Fruit fly (Drosophila melanogaster) Kc167 (cell line): ENCODE measurements around the gene CG43338.

Experiments
- Myc ChIP-seq: fragments of >200 bp; optimal IDR thresholded peaks from 2 replicates; lab custom pipeline; 2017; ENCODE audit warnings: missing external identifiers
- Sin3A ChIP-seq: fragments of >200 bp; optimal IDR thresholded peaks from 2 replicates; lab custom pipeline; 2018; ENCODE audit warnings: missing external identifiers
- h ChIP-seq: fragments of >200 bp; optimal IDR thresholded peaks from 3 replicates; lab custom pipeline; 2018; ENCODE audit warnings: missing external identifiers
- insv ChIP-seq: fragments of >200 bp; optimal IDR thresholded peaks from 3 replicates; lab custom pipeline; 2018; ENCODE audit warnings: missing external identifiers
- psq ChIP-seq: fragments of >200 bp; optimal IDR thresholded peaks from 2 replicates; lab custom pipeline; 2017; ENCODE audit warnings: missing external identifiers
- ttk ChIP-seq: sonication (Bioruptor generic); optimal IDR thresholded peaks from 2 replicates; lab custom pipeline; 2017; ENCODE audit warnings: missing external identifiers

Gene CG43338

dm6 chr2L:18665952-18666606, 5.0 kb downstream of the CG43338 start:
- TF ChIP-seq Myc (no peak), insv (lab: Kevin White, UChicago) (no peak), Sin3A (lab: Kevin White, UChicago) (no peak), ttk (no peak), h (lab: Kevin White, UChicago) (no peak), psq (lab: Kevin White, UChicago) (no peak)

DNA sequence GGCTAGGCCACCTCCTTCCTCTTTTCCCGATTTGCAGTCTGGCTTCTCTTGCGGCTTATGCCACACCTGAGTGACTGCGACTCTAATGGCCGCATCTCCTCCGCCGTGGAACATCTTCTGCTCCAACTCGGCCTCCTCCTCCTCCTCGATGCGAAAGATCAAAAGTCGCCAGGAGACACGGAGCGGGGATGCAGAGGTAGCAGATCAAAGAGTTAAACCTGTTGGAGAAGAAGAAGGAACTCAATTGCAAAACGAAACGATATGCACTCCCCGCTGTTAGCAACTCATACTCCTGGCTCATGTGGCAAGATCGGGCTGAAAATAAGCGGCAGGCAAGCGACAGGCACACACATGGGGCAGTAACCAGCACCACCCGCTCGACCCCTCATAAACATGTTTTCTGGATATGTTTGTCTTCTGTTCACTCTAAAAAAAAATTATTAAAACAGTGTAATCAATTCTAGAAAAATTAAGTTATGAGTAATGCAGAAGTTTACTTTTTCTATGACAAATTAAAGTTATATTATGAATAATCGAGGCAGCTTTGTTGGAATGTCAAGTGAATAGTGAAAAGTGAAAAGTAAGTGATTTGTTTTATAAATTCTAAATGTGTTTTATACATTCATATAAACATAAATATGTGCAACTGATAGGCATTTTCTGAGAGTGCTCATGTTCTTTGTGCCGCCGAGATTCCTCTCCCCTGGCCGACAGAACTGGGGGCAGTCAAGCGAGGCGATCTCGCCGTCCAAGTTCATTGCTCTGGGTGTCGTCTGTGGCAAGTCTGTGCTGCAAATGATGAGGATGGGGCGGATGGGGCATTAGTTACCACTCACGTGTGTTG, 6.1 kb downstream of the CG43338 start:
- TF ChIP-seq insv (lab: Kevin White, UChicago) (no peak), Myc (no peak), h (lab: Kevin White, UChicago) (no peak), ttk (no peak)

- TF ChIP-seq insv (lab: Kevin White, UChicago) = no peak
- TF ChIP-seq Myc = no peak
- no peak for TF ChIP-seq ttk
- TF ChIP-seq h (lab: Kevin White, UChicago) = no peak
- TF ChIP-seq Sin3A (lab: Kevin White, UChicago) = no peak
Measured at dm6 chr2L:18663395-18663794, 7.7 kb downstream of the CG43338 start.

DNA sequence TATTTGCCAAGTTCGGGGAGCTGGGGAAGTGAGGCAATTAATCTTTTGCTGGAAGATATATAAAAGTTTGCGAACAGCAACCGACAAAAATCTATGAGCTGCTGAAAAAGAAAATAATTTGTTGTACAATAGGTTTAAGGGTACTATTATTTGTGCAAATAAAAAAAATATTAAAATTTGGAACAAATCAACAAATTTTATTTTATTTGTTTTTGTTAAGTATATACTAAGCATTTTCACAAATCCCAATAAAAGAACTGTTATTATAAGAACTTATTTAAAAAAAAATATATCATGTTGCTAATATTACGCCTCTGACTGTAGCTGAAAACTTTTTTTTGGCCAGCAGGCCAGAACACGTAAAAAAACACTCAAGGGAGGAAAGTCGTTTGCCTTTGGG, 12.9 kb downstream of the CG43338 start:
- TF ChIP-seq Sin3A (lab: Kevin White, UChicago) (no peak), insv (lab: Kevin White, UChicago) (no peak), h (lab: Kevin White, UChicago) (no peak), ttk (no peak), psq (lab: Kevin White, UChicago) (no peak)

dm6 chr2L:18656691-18657237, 14.3 kb downstream of the CG43338 start:
- TF ChIP-seq Sin3A (lab: Kevin White, UChicago) = no peak
- TF ChIP-seq ttk = no peak
- no peak for TF ChIP-seq psq (lab: Kevin White, UChicago)
- TF ChIP-seq h (lab: Kevin White, UChicago) = no peak
- TF ChIP-seq insv (lab: Kevin White, UChicago) = no peak
- TF ChIP-seq Myc = no peak

dm6 chr2L:18653328-18653675, 17.7 kb downstream of the CG43338 start:
- TF ChIP-seq ttk (no peak), h (lab: Kevin White, UChicago) (no peak), Sin3A (lab: Kevin White, UChicago) (no peak), psq (lab: Kevin White, UChicago) (no peak), Myc (no peak), insv (lab: Kevin White, UChicago) (no peak)

DNA sequence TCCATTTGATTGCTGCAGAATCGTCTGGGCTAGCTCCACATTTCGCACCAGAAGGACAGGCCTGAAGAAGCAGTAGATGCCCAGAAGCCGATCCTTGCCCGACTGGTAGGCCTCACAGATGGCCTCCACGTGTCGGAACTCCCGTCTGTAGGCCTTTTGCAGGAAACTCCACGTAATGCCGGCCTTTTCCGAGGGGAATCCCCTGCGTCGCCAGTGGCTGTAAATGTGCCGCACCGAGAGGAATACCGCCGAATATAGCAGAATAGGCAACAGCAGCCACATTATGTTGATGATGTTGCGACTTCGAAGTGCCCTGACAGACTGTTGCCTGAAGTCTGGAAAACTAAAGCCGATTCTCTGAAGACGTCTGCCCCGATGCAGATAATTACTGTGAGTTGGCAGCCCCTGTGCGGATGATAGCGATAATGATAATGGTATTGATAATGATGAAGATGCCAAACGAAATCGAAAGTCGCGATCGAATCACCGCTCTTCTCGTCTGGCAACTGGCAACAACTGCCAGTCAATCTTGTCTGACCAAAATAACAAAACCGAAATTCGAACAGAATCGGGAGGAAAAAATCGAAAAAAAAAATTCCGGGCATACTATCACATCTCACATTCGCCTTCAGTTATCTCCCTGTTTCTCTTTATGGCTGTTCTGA, 18.3 kb downstream of the CG43338 start, which contains the start of gene Cyp310a1:
Gene Cyp310a1, minus strand, starts transcription at position 348 of the 665 bp plus-strand sequence.
- no peak for TF ChIP-seq psq (lab: Kevin White, UChicago)
- no peak for TF ChIP-seq Myc
- no peak for TF ChIP-seq ttk
- no peak for TF ChIP-seq Sin3A (lab: Kevin White, UChicago)
- no peak for TF ChIP-seq h (lab: Kevin White, UChicago)
- no peak for TF ChIP-seq insv (lab: Kevin White, UChicago)

DNA sequence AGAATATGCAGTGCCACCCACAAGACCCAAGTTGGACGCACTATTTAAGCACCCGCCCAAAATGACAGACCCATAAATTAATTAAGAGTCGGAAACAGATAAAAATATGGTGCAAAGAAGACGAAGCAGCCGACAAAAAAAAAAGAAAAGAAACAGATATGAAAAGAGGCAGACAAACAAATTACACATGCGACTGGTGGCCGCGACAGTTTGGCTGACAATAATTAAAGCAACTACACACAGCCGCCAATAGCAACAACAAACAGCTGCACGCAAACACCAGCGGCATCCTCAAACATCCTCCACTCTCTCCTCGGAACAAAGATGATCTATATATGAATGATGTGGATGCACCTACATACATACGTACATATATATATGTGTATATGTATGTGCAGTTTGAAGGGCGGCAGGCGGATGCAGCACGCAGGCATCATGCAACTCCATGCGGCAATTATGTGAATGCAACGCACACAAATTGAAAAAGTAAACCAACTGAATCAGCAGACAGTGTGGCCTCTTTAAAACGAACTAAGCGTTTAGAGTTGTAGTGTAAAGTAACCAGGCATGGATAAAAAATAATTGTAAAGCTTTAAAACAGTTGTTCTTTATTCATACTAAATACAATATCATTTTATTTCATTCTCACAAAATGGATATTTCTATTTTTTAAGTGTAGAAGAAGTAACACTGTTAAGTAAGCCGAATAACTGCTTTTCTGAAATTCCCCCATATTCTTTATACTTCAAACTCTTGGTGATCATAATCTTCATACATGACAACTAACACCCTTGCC, 23.0 kb downstream of the CG43338 start:
- TF ChIP-seq insv (lab: Kevin White, UChicago) (no peak), Myc (no peak), ttk (no peak), Sin3A (lab: Kevin White, UChicago) (no peak), h (lab: Kevin White, UChicago) (no peak), psq (lab: Kevin White, UChicago) (no peak)

dm6 chr2L:18645468-18645867, 25.6 kb downstream of the CG43338 start:
- TF ChIP-seq Myc (no peak), h (lab: Kevin White, UChicago) (no peak), ttk (no peak), psq (lab: Kevin White, UChicago) (no peak), Sin3A (lab: Kevin White, UChicago) (no peak), insv (lab: Kevin White, UChicago) (no peak)

DNA sequence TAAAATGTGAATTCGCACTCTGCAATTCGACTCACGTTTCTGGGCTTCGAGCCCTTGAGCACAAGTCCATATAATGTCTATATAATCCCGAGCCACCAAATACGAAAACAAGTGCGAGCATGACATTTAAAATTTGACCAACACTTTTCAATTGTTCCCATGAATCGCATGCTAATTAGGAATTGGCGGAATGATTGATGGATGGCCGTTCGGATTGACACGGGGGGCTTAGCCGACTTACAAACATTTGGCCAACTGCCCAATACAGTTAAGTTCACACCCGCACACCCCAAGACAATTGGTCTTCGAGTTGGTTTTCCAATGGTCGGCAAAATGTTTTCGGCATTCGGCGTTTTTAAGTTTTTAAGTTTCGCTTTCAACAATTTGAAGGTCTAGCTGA, 30.0 kb downstream of the CG43338 start:
- no peak for TF ChIP-seq ttk

DNA sequence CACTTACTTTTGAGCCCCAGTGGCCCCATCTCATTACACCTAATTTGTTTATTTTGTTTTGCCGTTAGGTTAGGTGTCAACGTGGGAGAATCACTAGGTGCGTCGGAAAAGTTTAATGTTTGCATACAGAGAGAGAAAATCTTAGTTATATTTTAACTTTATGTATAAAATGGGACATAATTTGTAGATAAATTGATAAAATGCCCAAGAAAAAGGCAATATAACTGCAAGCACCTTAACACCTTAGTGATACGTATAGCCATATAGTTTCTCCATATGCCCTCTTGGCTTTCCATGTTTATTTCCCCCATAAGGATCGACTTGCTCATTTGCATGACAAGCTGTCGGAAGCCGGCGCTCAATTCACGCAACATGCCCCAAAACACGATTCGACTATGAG, 32.1 kb downstream of the CG43338 start:
- TF ChIP-seq insv (lab: Kevin White, UChicago) (no peak), Myc (no peak), psq (lab: Kevin White, UChicago) (no peak), h (lab: Kevin White, UChicago) (no peak), ttk (no peak), Sin3A (lab: Kevin White, UChicago) (no peak)
